Worm (Caenorhabditis elegans): ENCODE measurements around the gene Y45F3A.1.

- TF ChIP-seq egl-27 (tag; optimal IDR thresholded peaks at IDR 0.05) (no peak), nhr-48 (tag; optimal IDR thresholded peaks at IDR 0.05) (no peak), ces-1 (GFP tag; optimal IDR thresholded peaks at IDR 0.05) (no peak), nhr-28 (tag; optimal IDR thresholded peaks at IDR 0.05) (no peak), dmd-8 (GFP tag; IDR thresholded peaks at IDR 0.05) (no peak), ZK337.2 (GFP tag; IDR thresholded peaks at IDR 0.05) (no peak), nhr-6 (tag; optimal IDR thresholded peaks at IDR 0.05) (no peak), snpc-4 (tag; optimal IDR thresholded peaks at IDR 0.05) (no peak), hlh-30 (tag; optimal IDR thresholded peaks at IDR 0.05; ENCODE audit: insufficient read depth) (no peak), skn-1 (tag; optimal IDR thresholded peaks at IDR 0.05) (no peak), tra-1 (GFP tag; IDR thresholded peaks at IDR 0.05) (no peak), nhr-237 (tag; optimal IDR thresholded peaks at IDR 0.05) (no peak), ama-1 (optimal IDR thresholded peaks at IDR 0.05) (no peak), hmg-1.1 (GFP tag; IDR thresholded peaks at IDR 0.05) (no peak)
These were observed 1.4 kb downstream of the Y45F3A.1 start, which contains the start of gene rab-30 for ce11 chrIII:10560296-10560695.
